Fruit fly (Drosophila melanogaster) ovary, adult (tissue): Measurements from ENCODE around the gene SP.

Source experiments
- CG17801 ChIP-seq: fragments of 200-800 bp; optimal IDR thresholded peaks from 2 replicates; lab custom pipeline; 2019; ENCODE audit warnings: missing biosample characterization, mild to moderate bottlenecking, missing genetic modification characterization, moderate library complexity; ENCODE audit not compliant: partially characterized antibody

Gene SP

DNA sequence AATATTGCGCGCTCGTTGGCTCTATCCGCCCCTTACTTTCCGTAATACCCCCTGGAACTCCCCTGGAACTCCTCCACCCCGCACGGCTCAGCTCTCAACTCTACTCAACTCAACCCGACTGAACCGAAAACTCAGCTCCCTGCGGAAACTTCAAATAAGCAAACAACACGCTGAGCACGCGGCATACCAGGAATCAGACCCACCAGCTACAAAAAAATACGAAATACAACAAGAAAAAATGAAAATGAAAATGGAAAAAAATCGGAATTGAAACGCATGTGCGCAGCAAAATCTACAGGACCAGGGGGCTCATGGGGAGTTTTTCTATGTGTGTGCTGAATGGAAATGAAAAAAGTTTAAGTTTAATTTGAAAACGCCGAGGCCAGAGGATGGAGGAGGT lies 14.8 kb upstream of the SP start:
- TF ChIP-seq CG17801 (GFP tag; lab: Kevin White, UChicago), result no peak

dm6 chr3L:13288161-13288560 lies 13.3 kb upstream of the SP start:
- TF ChIP-seq CG17801 (GFP tag; lab: Kevin White, UChicago), result no peak

- no peak for TF ChIP-seq CG17801 (GFP tag; lab: Kevin White, UChicago)
Measured at dm6 chr3L:13295675-13296074, 5.8 kb upstream of the SP start.

- TF ChIP-seq CG17801 (GFP tag; lab: Kevin White, UChicago), result no peak
Measured at dm6 chr3L:13296760-13297159, 4.7 kb upstream of the SP start, which contains the start of gene Sfp70A4. Gene Sfp70A4 (minus strand): TSS chr3L:13296860.

DNA sequence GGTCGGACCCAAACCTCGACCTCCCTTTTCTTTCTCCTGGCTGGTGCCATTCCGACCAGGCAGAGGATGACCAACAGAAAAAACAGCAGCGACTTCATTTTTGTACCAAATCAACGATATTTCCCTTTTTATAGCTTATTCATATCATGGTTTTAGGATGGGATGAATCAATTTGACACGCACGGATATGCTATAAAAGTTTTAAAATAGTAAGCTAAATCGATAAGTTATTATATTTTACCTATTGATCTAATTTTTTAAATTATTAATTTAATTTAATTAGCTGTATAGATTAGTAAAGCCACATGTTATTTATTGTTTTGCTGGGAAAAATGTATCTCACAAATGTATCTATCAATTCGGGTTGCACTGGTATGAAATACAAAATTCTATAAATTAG lies 2.5 kb upstream of the SP start, which contains the start of gene CG42481:
TSS of gene CG42481 (minus strand) at position 101 of the 400 bp plus-strand sequence.
- TF ChIP-seq CG17801 (GFP tag; lab: Kevin White, UChicago), result no peak

dm6 chr3L:13300052-13300451 lies 1.4 kb upstream of the SP start, which contains the start of gene CG43147:
Gene CG43147 (minus strand): TSS chr3L:13300152.
- TF ChIP-seq CG17801 (GFP tag; lab: Kevin White, UChicago), result no peak

dm6 chr3L:13301787-13302186 lies 352 bp downstream of the SP start:
- no peak for TF ChIP-seq CG17801 (GFP tag; lab: Kevin White, UChicago)

dm6 chr3L:13312250-13312649 lies 10.8 kb downstream of the SP start:
- TF ChIP-seq CG17801 (GFP tag; lab: Kevin White, UChicago), result no peak

dm6 chr3L:13328835-13329234 lies 27.4 kb downstream of the SP start, which contains the start of gene CG14113:
Gene CG14113 (plus strand): TSS chr3L:13329135.
- TF ChIP-seq CG17801 (GFP tag; lab: Kevin White, UChicago), result no peak

DNA sequence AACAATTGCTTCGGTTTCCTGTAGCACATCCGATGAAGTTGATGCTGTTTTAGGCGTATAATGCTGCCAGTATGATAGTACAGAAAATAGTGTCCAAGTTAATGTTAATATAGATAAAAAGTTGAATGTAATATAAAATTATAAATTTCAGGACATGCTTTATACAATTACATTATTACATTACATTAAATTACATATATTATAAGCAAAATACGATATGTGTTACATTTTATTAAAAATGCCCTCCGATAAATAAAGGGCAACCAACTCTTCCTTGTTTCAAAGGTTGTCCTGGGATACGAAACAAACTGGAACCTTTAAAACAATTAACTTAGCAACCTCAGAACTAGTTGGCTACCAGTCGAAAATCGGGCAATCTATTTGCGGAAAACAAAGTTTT lies 47.3 kb downstream of the SP start, which contains the start of gene CG17687:
TSS of gene CG17687 (plus strand) at position 301 of the 400 bp plus-strand sequence.
- TF ChIP-seq CG17801 (GFP tag; lab: Kevin White, UChicago), result no peak
